Worm (Caenorhabditis elegans) whole organism, early embryonic: ENCODE measurements around the gene sre-4.

Experiments used
- B0310.2 ChIP-seq: sonication (generic microtip); optimal IDR thresholded peaks from 2 replicates; lab custom pipeline; 2016; ENCODE audit warnings: mild to moderate bottlenecking, missing genetic modification characterization, missing compliant biosample characterization
- aly-1 ChIP-seq: sonication (generic microtip); optimal IDR thresholded peaks from 2 replicates; lab custom pipeline; 2016; ENCODE audit warnings: missing genetic modification characterization, missing compliant biosample characterization
- ama-1 ChIP-seq: fragments of 150-350 bp; optimal IDR thresholded peaks from 2 replicates; lab custom pipeline; 2014
- ceh-36 ChIP-seq: sonication (generic microtip); optimal IDR thresholded peaks from 2 replicates; lab custom pipeline; 2016; ENCODE audit warnings: missing genetic modification characterization, inconsistent platforms, missing compliant biosample characterization
- flt-1 ChIP-seq: fragments of 200-800 bp; sonication (Bioruptor generic); IDR thresholded peaks from 2 replicates; pipeline ENCODE4 v1.3.6; 2022; ENCODE audit warnings: missing genetic modification characterization, missing compliant biosample characterization
- tbx-11 ChIP-seq: fragments of 200-800 bp; sonication (Bioruptor generic); IDR thresholded peaks from 2 replicates; pipeline ENCODE4 v1.3.6; 2022; ENCODE audit warnings: missing genetic modification characterization, missing compliant biosample characterization

- TF ChIP-seq flt-1 (GFP tag; lab: Robert Waterston, UW), result no peak
- TF ChIP-seq ama-1 (lab: Kevin White, UChicago), result no peak
- TF ChIP-seq B0310.2 (tag; lab: Kevin White, UChicago), result no peak
- peak; percentile 42 for TF ChIP-seq ceh-36 (tag; lab: Kevin White, UChicago)
- TF ChIP-seq tbx-11 (GFP tag; lab: Robert Waterston, UW), result no peak
- no peak for TF ChIP-seq aly-1 (tag; lab: Kevin White, UChicago)
These were observed 11.1 kb downstream of the sre-4 start for ce11 chrIV:9773441-9773840.
